Worm (Caenorhabditis elegans): ENCODE measurements around the gene agt-2.

The agt-2 gene

ce11 chrII:5338301-5338700 lies 35.3 kb downstream of the agt-2 start:
- TF ChIP-seq hsf-1 (GFP tag; IDR thresholded peaks at IDR 0.05) (0 out of 2 replicates have a peak, but pooled peaks have one; percentile 35), ekl-4 (GFP tag; IDR thresholded peaks at IDR 0.05) (0 out of 2 replicates have a peak, but pooled peaks have one; percentile 10), let-607 (tag; optimal IDR thresholded peaks at IDR 0.05) (peak in 1 of 2 experiments; percentile 2), mes-4 (tag; optimal IDR thresholded peaks at IDR 0.05) (no peak), pha-4 (tag; optimal IDR thresholded peaks at IDR 0.05) (peak; percentile 56), C06A6.2 (GFP tag; conservative IDR thresholded peaks at IDR 0.05) (0 out of 2 replicates have a peak, but pooled peaks have one; percentile 12), ceh-79 (tag; optimal IDR thresholded peaks at IDR 0.05) (no peak), cebp-1 (GFP tag; IDR thresholded peaks at IDR 0.05) (peak; percentile 74), cebp-1 (tag; optimal IDR thresholded peaks at IDR 0.05) (peak; percentile 82), nhr-80 (tag; optimal IDR thresholded peaks at IDR 0.05) (peak; percentile 18), ztf-22 (GFP tag; optimal IDR thresholded peaks at IDR 0.05) (no peak), ztf-6 (GFP tag; IDR thresholded peaks at IDR 0.05) (no peak), lin-26 (GFP tag; IDR thresholded peaks at IDR 0.05) (0 out of 2 replicates have a peak, but pooled peaks have one; percentile 17), attf-5 (GFP tag; optimal IDR thresholded peaks at IDR 0.05) (peak; percentile 54), mel-28 (tag; optimal IDR thresholded peaks at IDR 0.05; ENCODE audit: borderline replicate concordance) (no peak)

DNA sequence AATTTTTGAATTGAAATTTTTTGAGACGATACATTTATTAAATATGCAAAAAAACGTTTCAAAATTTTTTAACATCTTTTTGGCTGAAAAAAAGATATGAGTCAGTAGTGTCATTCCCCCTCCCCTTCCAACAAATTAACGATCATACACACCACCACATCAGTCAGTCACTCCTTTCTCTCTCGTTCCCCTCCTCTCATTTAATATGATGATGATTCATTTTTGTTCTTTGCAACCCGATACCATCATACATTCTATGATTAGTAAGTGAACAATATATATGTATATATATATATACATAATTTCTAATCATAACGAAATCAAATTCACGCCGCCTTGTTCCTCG lies 36.2 kb downstream of the agt-2 start:
- peak; percentile 21 for TF ChIP-seq unc-62 (GFP tag; optimal IDR thresholded peaks at IDR 0.05)
- 0 out of 2 replicates have a peak, but pooled peaks have one; percentile 8 for TF ChIP-seq lin-26 (GFP tag; IDR thresholded peaks at IDR 0.05)
- no peak for TF ChIP-seq zfh-2 (GFP tag; conservative IDR thresholded peaks at IDR 0.05)
- no peak for TF ChIP-seq madf-10 (tag; optimal IDR thresholded peaks at IDR 0.05)
- TF ChIP-seq rec-8 (tag; optimal IDR thresholded peaks at IDR 0.05), result no peak
- no peak for TF ChIP-seq zim-3 (tag; optimal IDR thresholded peaks at IDR 0.05)
- TF ChIP-seq xnd-1 (tag; optimal IDR thresholded peaks at IDR 0.05), result no peak
- TF ChIP-seq nhr-80 (tag; optimal IDR thresholded peaks at IDR 0.05), result peak; percentile 31

DNA sequence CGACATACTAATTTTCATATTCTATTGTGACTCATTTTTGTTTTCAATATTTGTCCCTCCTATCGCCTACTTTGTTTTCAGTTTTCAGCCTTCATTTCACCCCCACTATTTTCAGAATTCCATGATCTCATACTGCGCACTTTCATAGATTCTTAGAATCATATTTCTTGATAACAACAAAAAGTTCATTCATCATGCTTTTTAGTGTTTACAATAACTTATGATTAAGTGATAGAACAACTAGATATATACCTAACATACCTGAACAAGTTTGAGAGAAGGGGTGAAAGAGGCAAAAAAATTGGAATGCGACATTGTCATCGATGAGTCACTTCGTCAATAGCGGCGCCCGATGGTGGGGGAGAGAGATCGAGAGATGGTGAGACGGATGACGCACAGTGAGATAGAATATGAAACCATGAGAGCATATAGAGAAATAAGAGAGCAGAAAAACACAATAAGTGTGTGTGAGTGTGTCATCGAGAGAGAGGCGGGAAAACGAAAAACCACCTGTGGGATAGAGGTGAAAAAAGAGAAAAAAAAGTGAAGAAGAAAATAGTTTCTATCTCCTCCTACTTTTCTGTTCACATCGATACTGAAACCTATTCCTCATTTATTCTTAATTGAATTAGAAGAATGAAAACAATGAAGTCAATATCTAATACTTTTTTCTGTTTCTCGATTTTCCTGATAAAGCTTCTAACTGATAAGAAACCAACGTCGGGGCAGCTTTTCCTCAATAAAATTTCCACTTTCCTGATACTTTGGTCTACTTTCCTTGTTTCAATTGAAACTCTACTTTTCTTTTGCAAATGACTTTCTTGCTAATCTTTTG lies 36.8 kb downstream of the agt-2 start:
- no peak for TF ChIP-seq bed-1 (GFP tag; IDR thresholded peaks at IDR 0.05)
- TF ChIP-seq cebp-1 (GFP tag; IDR thresholded peaks at IDR 0.05), result no peak
- TF ChIP-seq cebp-1 (tag; optimal IDR thresholded peaks at IDR 0.05), result peak; percentile 69
- TF ChIP-seq Y53F4B.3 (GFP tag; IDR thresholded peaks at IDR 0.05), result no peak
- peak; percentile 63 for TF ChIP-seq ceh-27 (GFP tag; optimal IDR thresholded peaks at IDR 0.05)
- TF ChIP-seq madf-10 (tag; optimal IDR thresholded peaks at IDR 0.05), result peak; percentile 15
- TF ChIP-seq rcor-1 (GFP tag; IDR thresholded peaks at IDR 0.05), result no peak
- peak; percentile 40; the same call in 1 of the 2 replicates for TF ChIP-seq mcd-1 (GFP tag; IDR thresholded peaks at IDR 0.05)
- TF ChIP-seq B0336.3 (GFP tag; IDR thresholded peaks at IDR 0.05), result 0 out of 2 replicates have a peak, but pooled peaks have one; percentile 36
- TF ChIP-seq ztf-26 (tag; optimal IDR thresholded peaks at IDR 0.05), result peak; percentile 11
- no peak for TF ChIP-seq unc-130 (GFP tag; optimal IDR thresholded peaks at IDR 0.05)
- no peak for TF ChIP-seq bed-2 (GFP tag; IDR thresholded peaks at IDR 0.05)
- TF ChIP-seq C06A6.2 (GFP tag; conservative IDR thresholded peaks at IDR 0.05), result 0 out of 2 replicates have a peak, but pooled peaks have one; percentile 10
- TF ChIP-seq K11D2.4 (GFP tag; IDR thresholded peaks at IDR 0.05), result peak; percentile 66
- 0 out of 2 replicates have a peak, but pooled peaks have one; percentile 44 for TF ChIP-seq lin-26 (GFP tag; IDR thresholded peaks at IDR 0.05)
- no peak for TF ChIP-seq ccch-3 (GFP tag; optimal IDR thresholded peaks at IDR 0.05)
- peak; percentile 43; the same call in 1 of the 2 replicates for TF ChIP-seq pbrm-1 (GFP tag; IDR thresholded peaks at IDR 0.05)
- TF ChIP-seq ceh-79 (tag; optimal IDR thresholded peaks at IDR 0.05), result no peak
- TF ChIP-seq nfyb-1 (GFP tag; IDR thresholded peaks at IDR 0.05), result peak; percentile 49; the same call in 1 of the 2 replicates
- TF ChIP-seq atf-7 (tag; optimal IDR thresholded peaks at IDR 0.05), result peak; percentile 27
- TF ChIP-seq unc-62 (GFP tag; optimal IDR thresholded peaks at IDR 0.05), result peak; percentile 54
- TF ChIP-seq sdz-38 (tag; optimal IDR thresholded peaks at IDR 0.05), result no peak
- peak; percentile 45 for TF ChIP-seq somi-1 (GFP tag; optimal IDR thresholded peaks at IDR 0.05)
- TF ChIP-seq lin-54 (GFP tag; optimal IDR thresholded peaks at IDR 0.05), result peak; percentile 30
- TF ChIP-seq tlf-1 (GFP tag; optimal IDR thresholded peaks at IDR 0.05), result no peak
- TF ChIP-seq nhr-120 (GFP tag; IDR thresholded peaks at IDR 0.05), result no peak
- TF ChIP-seq B0261.1 (tag; optimal IDR thresholded peaks at IDR 0.05), result no peak
- TF ChIP-seq dox-1 (GFP tag; IDR thresholded peaks at IDR 0.05), result peak; percentile 40; the same call in 1 of the 2 replicates
- TF ChIP-seq C17E4.6 (GFP tag; IDR thresholded peaks at IDR 0.05), result no peak

Measured in whole organism, young adult.